Fruit fly (Drosophila melanogaster): Measurements from ENCODE around the gene CG9175.

DNA sequence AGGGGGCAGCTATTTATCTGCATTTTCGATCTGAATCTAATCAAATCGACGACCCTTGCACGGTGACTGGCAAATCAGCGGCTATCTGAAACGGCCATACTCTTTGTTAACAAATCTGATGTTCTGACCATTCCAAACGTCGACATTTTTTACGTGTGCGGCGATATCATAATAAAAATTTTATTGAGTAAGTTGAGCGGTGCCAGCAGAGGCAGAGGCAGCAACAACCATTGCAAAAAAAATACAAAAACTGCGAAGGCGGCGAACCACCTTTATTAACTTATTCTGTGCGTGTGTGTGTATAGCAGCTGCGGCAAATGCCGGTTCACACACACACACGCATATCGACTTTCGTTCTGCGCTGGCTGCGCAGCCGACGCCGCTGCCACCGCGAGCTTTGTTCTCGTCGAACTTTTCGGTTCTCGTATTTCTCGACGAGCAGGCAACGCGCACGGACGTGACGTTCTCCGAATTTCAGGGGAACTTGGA, 16.6 kb downstream of the CG9175 start, which contains the start of gene Kr-h1:
- TF ChIP-seq Sin3A (optimal IDR thresholded peaks at IDR 0.05) = no peak
- TF ChIP-seq psq (optimal IDR thresholded peaks at IDR 0.05) = no peak
- TF ChIP-seq Myc (optimal IDR thresholded peaks at IDR 0.05) = no peak
- TF ChIP-seq ttk (optimal IDR thresholded peaks at IDR 0.05) = no peak

Data from Kc167 (cell line).